Worm (Caenorhabditis elegans): Measurements from ENCODE around the gene M106.7.

DNA sequence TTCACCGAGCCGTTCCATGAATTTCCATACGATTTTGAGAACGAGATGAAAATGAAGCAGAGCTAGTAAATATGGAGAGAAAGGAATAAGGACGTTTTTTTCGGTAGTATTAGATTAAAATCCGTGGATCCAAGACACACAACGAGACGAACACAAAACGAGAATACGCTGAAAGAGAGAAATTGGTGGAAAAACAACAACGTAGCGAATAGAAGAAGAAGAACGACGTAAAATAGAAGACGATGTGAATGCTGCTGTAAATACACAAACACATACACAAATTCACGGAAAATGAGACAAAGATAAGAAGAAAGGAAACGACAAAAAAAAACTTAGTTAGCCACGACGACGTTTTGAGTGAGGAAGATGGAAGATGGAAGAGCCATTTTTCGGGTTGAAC is 22.3 kb downstream of the M106.7 start:
- TF ChIP-seq flt-1 (GFP tag; IDR thresholded peaks at IDR 0.05): 0 out of 2 replicates have a peak, but pooled peaks have one; percentile 29
- TF ChIP-seq cog-1 (tag; optimal IDR thresholded peaks at IDR 0.05): no peak
- no peak for TF ChIP-seq med-1 (GFP tag; optimal IDR thresholded peaks at IDR 0.05; ENCODE audit: insufficient read depth)
- TF ChIP-seq ztf-29 (GFP tag; IDR thresholded peaks at IDR 0.05): no peak
- no peak for TF ChIP-seq ref-1 (GFP tag; conservative IDR thresholded peaks at IDR 0.05)

Measured in whole organism, midembryonic.